Worm (Caenorhabditis elegans): ENCODE results near the gene C23G10.10.

C23G10.10 gene

ce11 chrIII:6198378-6199234 lies 15.2 kb downstream of the C23G10.10 start, which contains the start of the genes C23G10.7 and rpn-2 (continued):
- TF ChIP-seq vab-7 (GFP tag; IDR thresholded peaks at IDR 0.05) (no peak), hif-1 (tag; optimal IDR thresholded peaks at IDR 0.05) (peak in 1 of 2 experiments; percentile 28), nhr-76 (tag; optimal IDR thresholded peaks at IDR 0.05) (no peak), nhr-6 (tag; optimal IDR thresholded peaks at IDR 0.05) (peak; percentile 66), ztf-11 (tag; optimal IDR thresholded peaks at IDR 0.05) (no peak), nhr-11 (tag; optimal IDR thresholded peaks at IDR 0.05) (peak; percentile 48), zfp-3 (GFP tag; conservative IDR thresholded peaks at IDR 0.05) (no peak), egl-43 (GFP tag; IDR thresholded peaks at IDR 0.05) (no peak), ceh-82 (tag; optimal IDR thresholded peaks at IDR 0.05) (no peak), F49E8.2 (tag; optimal IDR thresholded peaks at IDR 0.05; ENCODE audit: borderline replicate concordance) (peak; percentile 71), F37D6.2 (tag; optimal IDR thresholded peaks at IDR 0.05) (peak; percentile 10), nhr-48 (tag; optimal IDR thresholded peaks at IDR 0.05) (peak; percentile 1), tra-1 (GFP tag; IDR thresholded peaks at IDR 0.05) (no peak), ztf-7 (tag; optimal IDR thresholded peaks at IDR 0.05) (peak; percentile 41)

DNA sequence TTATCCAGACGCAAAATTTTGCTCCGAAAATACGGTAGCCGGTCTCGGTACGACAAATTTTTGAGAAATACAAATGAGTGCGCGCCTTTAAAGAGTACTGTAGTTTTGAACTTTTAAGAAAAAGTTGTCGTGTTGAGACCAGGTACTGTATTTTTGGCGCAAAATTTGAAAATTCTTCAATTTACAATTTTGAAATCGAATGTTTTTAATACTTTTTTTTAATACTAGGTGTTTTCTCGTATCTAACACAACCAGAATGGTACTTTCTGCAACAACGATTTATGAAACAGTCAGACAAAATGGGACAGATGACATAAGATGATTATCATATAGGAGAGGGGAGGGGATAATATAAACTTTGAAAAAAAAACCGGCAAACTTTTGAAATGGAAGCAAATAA lies 18.1 kb downstream of the C23G10.10 start:
- TF ChIP-seq daf-16 (GFP tag; optimal IDR thresholded peaks at IDR 0.05) (no peak), daf-16 (tag; optimal IDR thresholded peaks at IDR 0.05) (no peak), F49E8.2 (tag; optimal IDR thresholded peaks at IDR 0.05; ENCODE audit: borderline replicate concordance) (peak; percentile 70), lin-38 (GFP tag; IDR thresholded peaks at IDR 0.05) (peak; percentile 51), Y48G9A.11 (GFP tag; IDR thresholded peaks at IDR 0.05) (0 out of 2 replicates have a peak, but pooled peaks have one; percentile 29), php-3 (GFP tag; IDR thresholded peaks at IDR 0.05) (no peak)

ce11 chrIII:6194480-6194879 lies 19.3 kb downstream of the C23G10.10 start, which contains the start of gene ugt-66:
TSS of gene ugt-66 (minus strand) at chrIII:6194580.
- TF ChIP-seq fkh-10 (GFP tag; optimal IDR thresholded peaks at IDR 0.05) (no peak), rbr-2 (tag; optimal IDR thresholded peaks at IDR 0.05) (no peak), mxl-3 (GFP tag; optimal IDR thresholded peaks at IDR 0.05) (no peak), madf-5 (GFP tag; IDR thresholded peaks at IDR 0.05) (no peak), lin-39 (tag; optimal IDR thresholded peaks at IDR 0.05) (no peak)

- TF ChIP-seq F26F4.8 (GFP tag; conservative IDR thresholded peaks at IDR 0.05) (no peak), rbr-2 (tag; optimal IDR thresholded peaks at IDR 0.05) (no peak), dmd-9 (GFP tag; IDR thresholded peaks at IDR 0.05) (no peak), lin-39 (tag; optimal IDR thresholded peaks at IDR 0.05) (no peak), egl-43 (GFP tag; IDR thresholded peaks at IDR 0.05) (no peak)
Observed at ce11 chrIII:6190810-6191209, 23.0 kb downstream of the C23G10.10 start, which contains the start of gene C23G10.5. TSS of gene C23G10.5 (plus strand) at chrIII:6191110.

- no peak for TF ChIP-seq madf-9 (GFP tag; conservative IDR thresholded peaks at IDR 0.05)
- TF ChIP-seq daf-12 (tag; optimal IDR thresholded peaks at IDR 0.05), result no peak
- TF ChIP-seq mxl-3 (GFP tag; optimal IDR thresholded peaks at IDR 0.05), result no peak
- TF ChIP-seq zfp-2 (tag; optimal IDR thresholded peaks at IDR 0.05), result no peak
- TF ChIP-seq mdt-29 (GFP tag; IDR thresholded peaks at IDR 0.05), result no peak
- no peak for TF ChIP-seq nhr-111 (GFP tag; optimal IDR thresholded peaks at IDR 0.05)
- TF ChIP-seq spr-1 (tag; optimal IDR thresholded peaks at IDR 0.05), result no peak
- no peak for TF ChIP-seq daf-16 (GFP tag; optimal IDR thresholded peaks at IDR 0.05)
- no peak for TF ChIP-seq daf-16 (tag; optimal IDR thresholded peaks at IDR 0.05)
- no peak for TF ChIP-seq mep-1 (tag; optimal IDR thresholded peaks at IDR 0.05)
- TF ChIP-seq F44E2.7 (GFP tag; IDR thresholded peaks at IDR 0.05), result no peak
- no peak for TF ChIP-seq nhr-42 (GFP tag; IDR thresholded peaks at IDR 0.05)
- no peak for TF ChIP-seq hlh-30 (tag; optimal IDR thresholded peaks at IDR 0.05; ENCODE audit: insufficient read depth)
Observed at ce11 chrIII:6183118-6183517, 30.7 kb downstream of the C23G10.10 start, which contains the start of gene nas-28. TSS of gene nas-28 (minus strand) at chrIII:6183218.
